Fruit fly (Drosophila melanogaster) whole organism, embryonic: Measurements from ENCODE around the gene CG43072.
A peak's percentile ranks its signal among the peaks of the same experiment; 100 is the strongest.

Experiments
- Ada2b ChIP-seq: fragments of 200-800 bp; sonication (Bioruptor generic); IDR thresholded peaks from 2 replicates; pipeline ENCODE4 v1.3.6; 2022; ENCODE audit warnings: missing biosample characterization, missing genetic modification characterization
- C15 ChIP-seq: fragments of 200-800 bp; sonication (Bioruptor generic); IDR thresholded peaks from 3 replicates; pipeline ENCODE4 v1.3.6; 2022; ENCODE audit warnings: missing biosample characterization, missing genetic modification characterization
- CG11247 ChIP-seq: fragments of 200-800 bp; sonication (Bioruptor generic); IDR thresholded peaks from 2 replicates; pipeline ENCODE4 v1.3.6; 2022; ENCODE audit warnings: missing biosample characterization, missing genetic modification characterization
- CG11456 ChIP-seq: fragments of 200-800 bp; sonication (Bioruptor generic); IDR thresholded peaks from 3 replicates; pipeline ENCODE4 v1.3.6; 2022; ENCODE audit warnings: missing biosample characterization, missing genetic modification characterization
- CG11695 ChIP-seq: fragments of 200-800 bp; sonication (Bioruptor generic); IDR thresholded peaks from 3 replicates; pipeline ENCODE4 v1.3.6; 2022; ENCODE audit warnings: missing biosample characterization, missing genetic modification characterization
- CG12744 ChIP-seq: fragments of 200-800 bp; sonication (Bioruptor generic); optimal IDR thresholded peaks from 2 replicates; lab custom pipeline; 2016; ENCODE audit warnings: missing biosample characterization, missing genetic modification characterization
- CG13424 ChIP-seq: fragments of 200-800 bp; sonication (Bioruptor generic); optimal IDR thresholded peaks from 2 replicates; lab custom pipeline; 2019; ENCODE audit warnings: missing biosample characterization, mild to moderate bottlenecking, missing genetic modification characterization, moderate library complexity
- CG15601 ChIP-seq: fragments of 200-800 bp; sonication (Bioruptor generic); optimal IDR thresholded peaks from 3 replicates; lab custom pipeline; 2019; ENCODE audit warnings: missing biosample characterization, mild to moderate bottlenecking, missing genetic modification characterization, moderate library complexity
- CG2889 ChIP-seq: fragments of 200-800 bp; sonication (Bioruptor generic); IDR thresholded peaks from 3 replicates; pipeline ENCODE4 v1.3.6; 2022; ENCODE audit warnings: missing biosample characterization, missing genetic modification characterization
- CG3281 ChIP-seq: fragments of 200-800 bp; sonication (Bioruptor generic); optimal IDR thresholded peaks from 3 replicates; lab custom pipeline; 2017; ENCODE audit warnings: missing biosample characterization, mild to moderate bottlenecking, missing genetic modification characterization
- CG3726 ChIP-seq: fragments of 200-800 bp; sonication (Bioruptor generic); IDR thresholded peaks from 3 replicates; pipeline ENCODE4, ENCODE4 v1.3.6; 2022; ENCODE audit warnings: missing biosample characterization, missing genetic modification characterization
- CG6175 ChIP-seq: fragments of 200-800 bp; sonication (Bioruptor generic); IDR thresholded peaks from 3 replicates; pipeline ENCODE4 v1.3.6; 2022; ENCODE audit warnings: missing biosample characterization, missing genetic modification characterization
- CG7963 ChIP-seq: fragments of 200-800 bp; sonication (Bioruptor generic); IDR thresholded peaks from 3 replicates; pipeline ENCODE4 v1.3.6; 2022; ENCODE audit warnings: missing biosample characterization, missing genetic modification characterization; ENCODE audit not compliant: partially characterized antibody
- CG9215 ChIP-seq: fragments of 200-800 bp; sonication (Bioruptor generic); IDR thresholded peaks from 2 replicates; pipeline ENCODE4 v1.3.6; 2022; ENCODE audit warnings: missing biosample characterization, missing genetic modification characterization
- CG9727 ChIP-seq: fragments of 200-800 bp; sonication (Bioruptor generic); optimal IDR thresholded peaks from 3 replicates; lab custom pipeline; 2017; ENCODE audit warnings: missing biosample characterization, mild to moderate bottlenecking, missing genetic modification characterization
- Camta ChIP-seq: fragments of 200-800 bp; sonication (Bioruptor generic); optimal IDR thresholded peaks from 2 replicates; lab custom pipeline; 2016; ENCODE audit warnings: missing biosample characterization, missing genetic modification characterization
- CoRest ChIP-seq: fragments of 200-800 bp; sonication (Bioruptor generic); optimal IDR thresholded peaks from 3 replicates; lab custom pipeline; 2018; ENCODE audit warnings: missing biosample characterization, mild to moderate bottlenecking, missing genetic modification characterization, moderate library complexity
- Doc3 ChIP-seq: fragments of 200-800 bp; sonication (Bioruptor generic); IDR thresholded peaks from 3 replicates; pipeline ENCODE4 v1.3.6; 2022; ENCODE audit warnings: missing biosample characterization, missing genetic modification characterization; ENCODE audit not compliant: partially characterized antibody
- E2f1 ChIP-seq: fragments of 200-800 bp; sonication (Bioruptor generic); IDR thresholded peaks from 2 replicates; pipeline ENCODE4 v1.3.6; 2022; ENCODE audit warnings: missing biosample characterization, missing genetic modification characterization
- ERR ChIP-seq: fragments of 200-800 bp; sonication (Bioruptor generic); optimal IDR thresholded peaks from 2 replicates; lab custom pipeline; 2016; ENCODE audit warnings: missing biosample characterization, missing genetic modification characterization
- Fer1 ChIP-seq: fragments of 200-800 bp; sonication (Bioruptor generic); optimal IDR thresholded peaks from 2 replicates; lab custom pipeline; 2017; ENCODE audit warnings: missing biosample characterization, mild to moderate bottlenecking, missing genetic modification characterization
- GATAe ChIP-seq: fragments of 200-800 bp; sonication (Bioruptor generic); conservative IDR thresholded peaks from 2 replicates; pipeline ENCODE4 v1.3.6; 2022; ENCODE audit warnings: missing biosample characterization, missing genetic modification characterization
- Hr39 ChIP-seq: fragments of >200 bp; optimal IDR thresholded peaks from 2 replicates; lab custom pipeline; 2017
- Hr51 ChIP-seq, 2 experiments: fragments of 200-800 bp; sonication (Bioruptor generic); optimal IDR thresholded peaks; 2 replicates in 1 of 2; 3 replicates in 1 of 2; lab custom pipeline; 2016 to 2018; ENCODE audit warnings: missing biosample characterization in 2 of 2, missing genetic modification characterization in 2 of 2, mild to moderate bottlenecking in 1 of 2, moderate library complexity in 1 of 2
- Med ChIP-seq: fragments of 200-800 bp; sonication (Bioruptor generic); peaks from one replicate; lab custom pipeline; 2016; ENCODE audit warnings: missing biosample characterization, missing genetic modification characterization, mild to moderate bottlenecking, inconsistent platforms, moderate library complexity
- NC2β ChIP-seq: fragments of 200-800 bp; sonication (Bioruptor generic); optimal IDR thresholded peaks from 2 replicates; lab custom pipeline; 2016; ENCODE audit warnings: missing biosample characterization, missing genetic modification characterization
- NFAT ChIP-seq: fragments of 200-800 bp; sonication (Bioruptor generic); IDR thresholded peaks from 2 replicates; pipeline ENCODE4 v1.3.6; 2022; ENCODE audit warnings: missing biosample characterization, missing genetic modification characterization
- Nf-YC ChIP-seq: fragments of 200-800 bp; optimal IDR thresholded peaks from 3 replicates; lab custom pipeline; 2019; ENCODE audit warnings: missing biosample characterization, mild to moderate bottlenecking, missing genetic modification characterization, moderate library complexity
- Oli ChIP-seq: fragments of 200-800 bp; sonication (Bioruptor generic); optimal IDR thresholded peaks from 2 replicates; lab custom pipeline; 2018; ENCODE audit warnings: missing biosample characterization, mild to moderate bottlenecking, missing genetic modification characterization, moderate library complexity
- Rfx ChIP-seq: fragments of 200-800 bp; sonication (Bioruptor generic); IDR thresholded peaks from 2 replicates; pipeline ENCODE4 v1.3.6; 2022; ENCODE audit warnings: missing biosample characterization, missing genetic modification characterization
- Sin3A ChIP-seq: fragments of >200 bp; optimal IDR thresholded peaks from 2 replicates; lab custom pipeline; 2018
- Sox102F ChIP-seq: fragments of 200-800 bp; sonication (Bioruptor generic); optimal IDR thresholded peaks from 2 replicates; lab custom pipeline; 2018; ENCODE audit warnings: missing biosample characterization, mild to moderate bottlenecking, missing genetic modification characterization, moderate library complexity
- Usf ChIP-seq: fragments of 200-800 bp; sonication (Bioruptor generic); optimal IDR thresholded peaks from 2 replicates; lab custom pipeline; 2017; ENCODE audit warnings: missing genotype, missing biosample characterization, missing genetic modification characterization
- YL-1 ChIP-seq: fragments of 200-800 bp; sonication (Bioruptor generic); optimal IDR thresholded peaks from 3 replicates; lab custom pipeline; 2017; ENCODE audit warnings: missing biosample characterization, mild to moderate bottlenecking, missing genetic modification characterization
- ara ChIP-seq: fragments of 200-800 bp; sonication (Bioruptor generic); IDR thresholded peaks from 2 replicates; pipeline ENCODE4 v1.3.6; 2022; ENCODE audit warnings: missing biosample characterization, missing genetic modification characterization
- ase ChIP-seq: fragments of 200-800 bp; sonication (Bioruptor generic); IDR thresholded peaks from 3 replicates; pipeline ENCODE4 v1.3.6; 2022; ENCODE audit warnings: missing biosample characterization, missing genetic modification characterization
- bigmax ChIP-seq: fragments of 200-800 bp; sonication (Bioruptor generic); optimal IDR thresholded peaks from 2 replicates; lab custom pipeline; 2018; ENCODE audit warnings: missing biosample characterization, mild to moderate bottlenecking, missing genetic modification characterization
- btn ChIP-seq: fragments of 200-800 bp; sonication (Bioruptor generic); optimal IDR thresholded peaks from 2 replicates; lab custom pipeline; 2016; ENCODE audit warnings: missing biosample characterization, missing genetic modification characterization
- chinmo ChIP-seq: fragments of 200-800 bp; sonication (Bioruptor generic); IDR thresholded peaks from 4 replicates; pipeline ENCODE4 v1.3.6; 2022; ENCODE audit warnings: missing biosample characterization, missing genetic modification characterization; ENCODE audit not compliant: partially characterized antibody
- esg ChIP-seq: fragments of 200-800 bp; sonication (Bioruptor generic); conservative IDR thresholded peaks from 2 replicates; pipeline ENCODE4 v1.3.6; 2022; ENCODE audit warnings: missing biosample characterization, missing genetic modification characterization
- fd64A ChIP-seq: fragments of 200-800 bp; sonication (Bioruptor generic); optimal IDR thresholded peaks from 3 replicates; lab custom pipeline; 2018; ENCODE audit warnings: missing biosample characterization, mild to moderate bottlenecking, missing genetic modification characterization
- insv ChIP-seq, 2 experiments: fragments of 200-800 bp; sonication (Bioruptor generic); optimal IDR thresholded peaks; 3 replicates each; lab custom pipeline; 2016 to 2018; ENCODE audit warnings: missing biosample characterization in 2 of 2, missing genetic modification characterization in 2 of 2
- pb ChIP-seq: fragments of 200-800 bp; sonication (Bioruptor generic); optimal IDR thresholded peaks from 3 replicates; lab custom pipeline; 2016; ENCODE audit warnings: missing biosample characterization, missing genetic modification characterization
- ranshi ChIP-seq: fragments of 200-800 bp; sonication (Bioruptor generic); IDR thresholded peaks from 2 replicates; pipeline ENCODE4 v1.3.6; 2022; ENCODE audit warnings: missing biosample characterization, missing genetic modification characterization
- rib ChIP-seq: fragments of 200-800 bp; sonication (Bioruptor generic); IDR thresholded peaks from 2 replicates; pipeline ENCODE4 v1.3.6; 2022; ENCODE audit warnings: missing biosample characterization, missing genetic modification characterization
- row ChIP-seq: fragments of 200-800 bp; sonication (Bioruptor generic); IDR thresholded peaks from 3 replicates; pipeline ENCODE4 v1.3.6; 2022; ENCODE audit warnings: missing biosample characterization, missing genetic modification characterization
- slp2 ChIP-seq: fragments of 200-800 bp; sonication (Bioruptor generic); optimal IDR thresholded peaks from 2 replicates; lab custom pipeline; 2016; ENCODE audit warnings: missing biosample characterization, missing genetic modification characterization
- tap ChIP-seq: fragments of 200-800 bp; optimal IDR thresholded peaks from 3 replicates; lab custom pipeline; 2019; ENCODE audit warnings: missing biosample characterization, mild to moderate bottlenecking, missing genetic modification characterization, moderate library complexity
- ttk ChIP-seq: fragments of 200-800 bp; sonication (Bioruptor generic); IDR thresholded peaks from 2 replicates; pipeline ENCODE4 v2.1.2; 2022; ENCODE audit warnings: missing biosample characterization, missing genetic modification characterization
- yki ChIP-seq: fragments of >200 bp; optimal IDR thresholded peaks from 3 replicates; lab custom pipeline; 2018

CG43072 gene

DNA sequence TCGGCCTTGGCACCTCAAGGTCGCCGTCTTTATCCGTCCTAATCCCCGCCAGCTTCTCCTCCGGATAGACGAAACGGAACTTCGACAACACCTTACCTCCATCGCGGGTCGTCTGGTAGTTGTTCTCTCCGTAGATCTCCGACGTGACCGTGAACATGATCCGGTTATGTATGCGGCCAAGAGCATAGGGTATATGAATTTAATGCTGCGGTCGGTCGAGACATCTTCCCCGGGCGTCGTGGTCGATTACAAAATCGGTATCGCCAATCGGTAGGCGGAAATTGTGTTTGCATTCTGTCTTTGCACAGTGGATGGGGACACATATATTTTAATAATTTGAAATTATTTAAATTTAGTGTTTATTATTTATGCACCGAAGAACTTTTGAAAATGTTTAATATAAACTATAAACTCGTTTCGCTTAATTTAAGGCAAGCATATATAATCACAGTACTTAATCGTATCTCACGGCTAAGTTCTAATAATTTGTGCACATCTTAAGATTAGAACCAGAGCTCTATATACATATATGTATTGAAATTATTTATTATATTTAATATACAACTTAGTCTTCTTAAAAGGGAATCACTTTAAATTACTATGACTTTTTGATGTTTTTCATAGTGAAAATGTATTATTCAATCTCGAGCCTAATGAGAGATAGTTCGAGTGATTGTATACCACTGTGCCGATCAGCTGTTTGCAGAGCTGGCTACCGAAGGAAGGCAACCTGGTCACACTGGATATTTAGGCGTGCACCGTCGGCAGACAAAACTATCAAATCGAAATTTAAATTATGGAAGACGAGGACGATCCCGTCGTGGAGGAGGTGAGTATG lies 34.3 kb upstream of the CG43072 start, which contains the start of the genes CG10584 and Polr3E (continued):
- TF ChIP-seq CG15601 (tag; lab: Kevin White, UChicago), result peak; percentile 93
- peak; percentile 96 for TF ChIP-seq CG3281
- TF ChIP-seq ase (GFP tag; lab: Robert Waterston, UW), result peak; percentile 75; the same call in 1 of the 3 replicates
- TF ChIP-seq bigmax (GFP tag; lab: Kevin White, UChicago), result no peak
- TF ChIP-seq chinmo (GFP tag; lab: Robert Waterston, UW), result peak; percentile 8; the same call in 1 of the 4 replicates
- TF ChIP-seq ERR (GFP tag; lab: Kevin White, UChicago), result no peak
- peak; percentile 28; the same call in 1 of the 3 replicates for TF ChIP-seq Doc3 (GFP tag; lab: Robert Waterston, UW)
- peak; percentile 79 for TF ChIP-seq CG9215 (GFP tag; lab: Robert Waterston, UW)
- peak; percentile 96 for TF ChIP-seq CG9727 (GFP tag; lab: Kevin White, UChicago)
- peak; percentile 89 for TF ChIP-seq CG11695 (GFP tag; lab: Robert Waterston, UW)
- peak; percentile 90 for TF ChIP-seq tap (tag; lab: Kevin White, UChicago)
- peak; percentile 46 for TF ChIP-seq fd64A (GFP tag; lab: Kevin White, UChicago)
- peak; percentile 68; the same call in 1 of the 3 replicates for TF ChIP-seq CG2889 (GFP tag; lab: Robert Waterston, UW)
- TF ChIP-seq Sox102F (GFP tag; lab: Kevin White, UChicago), result peak; percentile 91
- no peak for TF ChIP-seq CG12744 (GFP tag; lab: Kevin White, UChicago)
- peak; percentile 71; the same call in 1 of the 2 replicates for TF ChIP-seq ranshi (GFP tag; lab: Robert Waterston, UW)
- TF ChIP-seq CG11456 (GFP tag; lab: Robert Waterston, UW), result peak; percentile 70; the same call in 2 of the 3 replicates
- TF ChIP-seq esg (GFP tag; lab: Robert Waterston, UW), result peak; percentile 85
- TF ChIP-seq Oli (tag; lab: Kevin White, UChicago), result peak; percentile 94
- TF ChIP-seq yki (lab: Kevin White, UChicago), result no peak
- peak; percentile 51 for TF ChIP-seq NC2β (GFP tag; lab: Kevin White, UChicago)
- TF ChIP-seq Rfx (GFP tag; lab: Robert Waterston, UW), result peak; percentile 85
- TF ChIP-seq Hr51 (GFP tag; optimal IDR thresholded peaks at IDR 0.05; lab: Kevin White, UChicago), result peak; percentile 49 to 96
- TF ChIP-seq Nf-YC (tag; lab: Kevin White, UChicago), result peak; percentile 93
- no peak for TF ChIP-seq btn (GFP tag; lab: Kevin White, UChicago)
- 0 out of 2 replicates have a peak, but pooled peaks have one; percentile 62 for TF ChIP-seq ara
- TF ChIP-seq rib (GFP tag; lab: Robert Waterston, UW), result peak; percentile 67
- peak; percentile 61 for TF ChIP-seq NFAT (GFP tag; lab: Robert Waterston, UW)
- peak; percentile 96 for TF ChIP-seq Fer1 (GFP tag; lab: Kevin White, UChicago)
- TF ChIP-seq slp2 (GFP tag; lab: Kevin White, UChicago), result peak; percentile 18
- TF ChIP-seq pb, result peak; percentile 6
- peak; percentile 60 for TF ChIP-seq GATAe
- peak; percentile 97 for TF ChIP-seq CoRest
- peak; percentile 88 for TF ChIP-seq Med (GFP tag; lab: Kevin White, UChicago)
- TF ChIP-seq E2f1 (GFP tag; lab: Robert Waterston, UW), result peak; percentile 83
- peak; percentile 75 for TF ChIP-seq ttk (GFP tag; lab: Robert Waterston, UW)
- TF ChIP-seq Camta (GFP tag; lab: Kevin White, UChicago), result peak; percentile 35
- no peak for TF ChIP-seq Hr39 (lab: Kevin White, UChicago)
- peak; percentile 92 for TF ChIP-seq Usf (GFP tag; lab: Kevin White, UChicago)
- no peak for TF ChIP-seq Sin3A (lab: Kevin White, UChicago)
- TF ChIP-seq CG6175 (GFP tag; lab: Robert Waterston, UW), result peak; percentile 84
- peak; percentile 95 for TF ChIP-seq row (GFP tag; lab: Robert Waterston, UW)
- peak; percentile 97 for TF ChIP-seq CG13424 (tag; lab: Kevin White, UChicago)
- TF ChIP-seq Ada2b (GFP tag; lab: Robert Waterston, UW), result peak; percentile 65; the same call in 1 of the 2 replicates
- TF ChIP-seq insv (GFP tag; optimal IDR thresholded peaks at IDR 0.05; lab: Kevin White, UChicago), result peak in 1 of 2 experiments; percentile 79
- TF ChIP-seq CG3726 (GFP tag; lab: Robert Waterston, UW), result no peak
- peak; percentile 72; the same call in 1 of the 2 replicates for TF ChIP-seq CG11247 (GFP tag; lab: Robert Waterston, UW)
- TF ChIP-seq YL-1, result peak; percentile 90
- TF ChIP-seq C15 (GFP tag; lab: Robert Waterston, UW), result peak; percentile 56; the same call in 2 of the 3 replicates
- no peak for TF ChIP-seq CG7963 (GFP tag; lab: Robert Waterston, UW)
